Worm (Caenorhabditis elegans) whole organism, L4 larva: Measurements from ENCODE around the gene Y67D8B.5.

Experiments used
- F37D6.2 ChIP-seq: sonication (generic microtip); optimal IDR thresholded peaks from 2 replicates; lab custom pipeline; 2016; ENCODE audit warnings: mild to moderate bottlenecking, missing genetic modification characterization, missing compliant biosample characterization
- T20F7.1 ChIP-seq: fragments of 200-800 bp; sonication (Bioruptor generic); optimal IDR thresholded peaks from 2 replicates; lab custom pipeline; 2018; ENCODE audit warnings: mild to moderate bottlenecking, missing genetic modification characterization, missing compliant biosample characterization
- aha-1 ChIP-seq: fragments of 150-350 bp; peaks from one replicate; lab custom pipeline; 2014; ENCODE audit warnings: missing biosample characterization, missing genetic modification characterization
- aly-2 ChIP-seq: sonication (generic microtip); optimal IDR thresholded peaks from 2 replicates; lab custom pipeline; 2018; ENCODE audit warnings: missing biosample characterization, missing genetic modification characterization
- ceh-28 ChIP-seq: fragments of 150-350 bp; optimal IDR thresholded peaks from 2 replicates; lab custom pipeline; 2014; ENCODE audit warnings: missing biosample characterization, missing genetic modification reagents, missing genetic modification characterization
- ceh-32 ChIP-seq: sonication (generic microtip); optimal IDR thresholded peaks from 2 replicates; lab custom pipeline; 2016; ENCODE audit warnings: mild to moderate bottlenecking, missing genetic modification characterization, missing compliant biosample characterization; ENCODE audit not compliant: poor library complexity
- ceh-62 ChIP-seq: sonication (generic microtip); optimal IDR thresholded peaks from 2 replicates; lab custom pipeline; 2017; ENCODE audit warnings: missing biosample characterization, missing genetic modification characterization
- ces-1 ChIP-seq: fragments of 150-350 bp; sonication (generic microtip); optimal IDR thresholded peaks from 4 replicates; lab custom pipeline; 2014; ENCODE audit warnings: missing biosample characterization, missing genetic modification reagents, missing genetic modification characterization
- daf-16 ChIP-seq, 3 experiments: sonication (generic microtip); optimal IDR thresholded peaks; 2 replicates each; lab custom pipeline; 2016 to 2017; ENCODE audit warnings: missing genetic modification characterization in 3 of 3, missing genetic modification reagents in 3 of 3, mild to moderate bottlenecking in 2 of 3, missing compliant biosample characterization in 2 of 3, missing biosample characterization in 1 of 3, moderate library complexity in 1 of 3
- dmd-6 ChIP-seq: fragments of 200-800 bp; sonication (Bioruptor generic); IDR thresholded peaks from 2 replicates; pipeline ENCODE4 v1.3.6; 2022; ENCODE audit warnings: missing genetic modification reagents, missing genetic modification characterization, missing compliant biosample characterization
- dmd-8 ChIP-seq: fragments of 200-800 bp; sonication (Bioruptor generic); IDR thresholded peaks from 2 replicates; pipeline ENCODE4 v1.3.6; 2022; ENCODE audit warnings: missing genetic modification characterization, missing compliant biosample characterization
- dpl-1 ChIP-seq: fragments of 150-350 bp; optimal IDR thresholded peaks from 2 replicates; lab custom pipeline; 2014; ENCODE audit warnings: missing biosample characterization, missing genetic modification reagents, missing genetic modification characterization
- dve-1 ChIP-seq: sonication (generic microtip); optimal IDR thresholded peaks from 2 replicates; lab custom pipeline; 2017; ENCODE audit warnings: antibody characterized with exemption, mild to moderate bottlenecking, missing genetic modification characterization, missing compliant biosample characterization; ENCODE audit not compliant: insufficient read depth
- egl-27 ChIP-seq: sonication (generic microtip); optimal IDR thresholded peaks from 3 replicates; lab custom pipeline; 2017; ENCODE audit warnings: missing biosample characterization, missing genetic modification reagents, missing genetic modification characterization
- fos-1 ChIP-seq: fragments of 150-350 bp; optimal IDR thresholded peaks from 2 replicates; lab custom pipeline; 2014; ENCODE audit warnings: missing biosample characterization, missing genetic modification characterization
- gei-8 ChIP-seq: fragments of 200-800 bp; sonication (Bioruptor generic); optimal IDR thresholded peaks from 2 replicates; lab custom pipeline; 2018; ENCODE audit warnings: mild to moderate bottlenecking, missing genetic modification characterization, missing compliant biosample characterization
- hif-1 ChIP-seq, 2 experiments: sonication (generic microtip); optimal IDR thresholded peaks; 2 replicates each; lab custom pipeline; 2016 to 2017; ENCODE audit warnings: missing compliant biosample characterization in 2 of 2, missing genetic modification characterization in 2 of 2, missing genetic modification reagents in 2 of 2, missing genotype in 2 of 2, mild to moderate bottlenecking in 1 of 2
- hlh-11 ChIP-seq: fragments of 200-800 bp; sonication (Bioruptor generic); optimal IDR thresholded peaks from 2 replicates; lab custom pipeline; 2018; ENCODE audit warnings: mild to moderate bottlenecking, missing genetic modification characterization, missing compliant biosample characterization
- hlh-30 ChIP-seq: sonication (generic microtip); optimal IDR thresholded peaks from 2 replicates; lab custom pipeline; 2017; ENCODE audit warnings: antibody characterized with exemption, mild to moderate bottlenecking, missing genetic modification characterization, missing compliant biosample characterization; ENCODE audit not compliant: insufficient read depth
- hmg-1.1 ChIP-seq: fragments of 200-800 bp; sonication (Bioruptor generic); IDR thresholded peaks from 2 replicates; pipeline ENCODE4 v1.3.6; 2022; ENCODE audit warnings: missing genetic modification reagents, missing genetic modification characterization, missing compliant biosample characterization
- jun-1 ChIP-seq: fragments of 150-350 bp; optimal IDR thresholded peaks from 2 replicates; lab custom pipeline; 2014; ENCODE audit warnings: missing biosample characterization, missing genetic modification reagents, missing genetic modification characterization
- lin-1 ChIP-seq: fragments of 200-800 bp; sonication (Bioruptor generic); IDR thresholded peaks from 2 replicates; pipeline ENCODE4 v1.3.6; 2022; ENCODE audit warnings: missing genetic modification reagents, missing genetic modification characterization, missing compliant biosample characterization
- lin-13 ChIP-seq: fragments of 150-350 bp; optimal IDR thresholded peaks from 2 replicates; lab custom pipeline; 2014; ENCODE audit warnings: missing biosample characterization, missing genetic modification reagents, missing genetic modification characterization
- lin-38 ChIP-seq: fragments of 200-800 bp; sonication (Bioruptor generic); IDR thresholded peaks from 2 replicates; pipeline ENCODE4 v1.3.6; 2022; ENCODE audit warnings: missing genetic modification reagents, missing genetic modification characterization, missing compliant biosample characterization
- lsy-2 ChIP-seq, 2 experiments: fragments of 150-350 bp in 1 of 2; sonication (generic microtip) in 1 of 2; optimal IDR thresholded peaks; 2 replicates each; lab custom pipeline; 2014 to 2017; ENCODE audit warnings: missing biosample characterization in 2 of 2, missing genetic modification characterization in 2 of 2
- mdl-1 ChIP-seq, 2 experiments: fragments of 150-350 bp in 1 of 2; sonication (generic microtip) in 1 of 2; optimal IDR thresholded peaks; 2 replicates each; lab custom pipeline; 2014 to 2017; ENCODE audit warnings: missing biosample characterization in 2 of 2, missing genetic modification characterization in 2 of 2
- mes-2 ChIP-seq: sonication (generic microtip); optimal IDR thresholded peaks from 2 replicates; lab custom pipeline; 2016; ENCODE audit warnings: missing genotype, mild to moderate bottlenecking, missing genetic modification characterization, missing compliant biosample characterization; ENCODE audit not compliant: poor library complexity, severe bottlenecking
- mxl-2 ChIP-seq: fragments of 200-800 bp; sonication (Bioruptor generic); conservative IDR thresholded peaks from 2 replicates; pipeline ENCODE4 v1.3.6; 2022; ENCODE audit warnings: missing genetic modification reagents, missing genetic modification characterization, missing compliant biosample characterization
- mxl-3 ChIP-seq: fragments of 200-800 bp; sonication (Bioruptor generic); optimal IDR thresholded peaks from 2 replicates; lab custom pipeline; 2018; ENCODE audit warnings: mild to moderate bottlenecking, missing genetic modification characterization, missing compliant biosample characterization
- nhr-10 ChIP-seq: fragments of 150-350 bp; optimal IDR thresholded peaks from 2 replicates; lab custom pipeline; 2014; ENCODE audit warnings: missing biosample characterization, missing genetic modification characterization
- nhr-102 ChIP-seq: sonication (generic microtip); optimal IDR thresholded peaks from 2 replicates; lab custom pipeline; 2016; ENCODE audit warnings: mild to moderate bottlenecking, missing genetic modification characterization, moderate library complexity, missing compliant biosample characterization
- nhr-25 ChIP-seq: sonication (generic microtip); optimal IDR thresholded peaks from 2 replicates; lab custom pipeline; 2017; ENCODE audit warnings: missing genetic modification characterization, mild to moderate bottlenecking, missing compliant biosample characterization, antibody characterized with exemption, moderate library complexity, borderline replicate concordance; ENCODE audit not compliant: insufficient read depth
- nhr-28 ChIP-seq: fragments of 150-350 bp; optimal IDR thresholded peaks from 2 replicates; lab custom pipeline; 2014; ENCODE audit warnings: missing biosample characterization, missing genetic modification characterization
- nhr-41 ChIP-seq: fragments of 200-800 bp; sonication (Bioruptor generic); IDR thresholded peaks from 2 replicates; pipeline ENCODE4 v1.3.6; 2022; ENCODE audit warnings: missing genetic modification reagents, missing genetic modification characterization, missing compliant biosample characterization
- nhr-48 ChIP-seq: sonication (generic microtip); optimal IDR thresholded peaks from 2 replicates; lab custom pipeline; 2016; ENCODE audit warnings: mild to moderate bottlenecking, missing genetic modification characterization, missing compliant biosample characterization
- nhr-6 ChIP-seq: fragments of 150-350 bp; optimal IDR thresholded peaks from 2 replicates; lab custom pipeline; 2014; ENCODE audit warnings: missing biosample characterization, missing genetic modification characterization
- nhr-77 ChIP-seq: fragments of 150-350 bp; optimal IDR thresholded peaks from 2 replicates; lab custom pipeline; 2014; ENCODE audit warnings: missing biosample characterization, missing genetic modification characterization
- pha-4 ChIP-seq, 2 experiments: fragments of 150-350 bp in 1 of 2; fragments of 200-800 bp in 1 of 2; sonication (Bioruptor generic) in 1 of 2; IDR thresholded peaks in 1 of 2; optimal IDR thresholded peaks in 1 of 2; 2 replicates each; pipeline versions ENCODE4 v1.3.6 to Lab custom; 2014 to 2022; ENCODE audit warnings: missing genetic modification characterization in 2 of 2, missing genetic modification reagents in 2 of 2, missing biosample characterization in 1 of 2, missing compliant biosample characterization in 1 of 2
- php-3 ChIP-seq: fragments of 200-800 bp; sonication (Bioruptor generic); IDR thresholded peaks from 2 replicates; pipeline ENCODE4 v1.3.6; 2022; ENCODE audit warnings: missing genetic modification reagents, missing genetic modification characterization, missing compliant biosample characterization
- pqm-1 ChIP-seq: sonication (generic microtip); optimal IDR thresholded peaks from 2 replicates; lab custom pipeline; 2017; ENCODE audit warnings: missing biosample characterization, missing genetic modification characterization
- rbr-2 ChIP-seq: sonication (generic microtip); optimal IDR thresholded peaks from 2 replicates; lab custom pipeline; 2016; ENCODE audit warnings: missing genotype, missing genetic modification characterization, missing compliant biosample characterization
- set-16 ChIP-seq: fragments of 200-800 bp; sonication (Bioruptor generic); IDR thresholded peaks from 2 replicates; pipeline ENCODE4 v1.3.6; 2022; ENCODE audit warnings: missing genetic modification reagents, missing genetic modification characterization, missing compliant biosample characterization
- spr-1 ChIP-seq: sonication (generic microtip); optimal IDR thresholded peaks from 2 replicates; lab custom pipeline; 2016; ENCODE audit warnings: mild to moderate bottlenecking, missing genetic modification characterization, missing compliant biosample characterization
- tra-1 ChIP-seq: fragments of 200-800 bp; sonication (Bioruptor generic); IDR thresholded peaks from 2 replicates; pipeline ENCODE4 v1.3.6; 2022; ENCODE audit warnings: missing genetic modification reagents, missing genetic modification characterization, missing compliant biosample characterization
- unc-130 ChIP-seq: sonication (generic microtip); optimal IDR thresholded peaks from 2 replicates; lab custom pipeline; 2016; ENCODE audit warnings: missing genetic modification reagents, missing genetic modification characterization, missing compliant biosample characterization
- unc-62 ChIP-seq, 3 experiments: fragments of 150-350 bp in 1 of 3; sonication (generic microtip); optimal IDR thresholded peaks in 2 of 3; peaks in 1 of 3; 1 replicate in 1 of 3; 2 replicates in 2 of 3; lab custom pipeline; 2014 to 2017; ENCODE audit warnings: missing biosample characterization in 3 of 3, missing genetic modification characterization in 3 of 3, missing genetic modification reagents in 3 of 3, missing genotype in 1 of 3
- zip-2 ChIP-seq: fragments of 150-350 bp; optimal IDR thresholded peaks from 2 replicates; lab custom pipeline; 2014; ENCODE audit warnings: missing biosample characterization, missing genetic modification characterization

Y67D8B.5 gene

DNA sequence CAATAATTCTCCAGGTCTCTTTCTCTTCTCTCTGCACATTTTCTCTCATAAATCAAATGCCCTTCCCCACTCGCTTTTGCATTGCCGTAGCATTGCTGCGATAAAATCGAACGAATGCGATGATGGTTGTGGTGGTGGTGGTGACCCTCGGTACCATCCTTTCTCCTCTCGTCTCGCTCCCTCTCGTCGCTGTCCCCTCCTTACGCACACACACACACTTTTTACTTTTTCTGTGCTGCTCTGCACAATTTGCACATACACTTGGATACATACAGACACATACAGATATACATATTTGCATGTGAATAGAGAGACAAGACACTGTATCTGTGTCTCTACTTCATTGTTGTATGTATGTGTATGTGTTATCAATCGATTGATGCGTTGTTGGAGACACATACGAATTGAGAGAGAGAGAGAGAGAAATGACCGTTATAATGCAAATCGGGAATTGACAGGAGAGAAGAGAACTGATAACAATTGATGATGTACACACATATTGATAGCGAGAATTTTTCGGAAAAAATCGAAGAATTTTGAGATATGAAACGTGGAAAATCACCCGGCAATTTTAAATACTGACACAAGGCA is 25.5 kb downstream of the Y67D8B.5 start:
- TF ChIP-seq spr-1, result peak; percentile 37
- peak; percentile 97 for TF ChIP-seq pqm-1
- peak; percentile 77 for TF ChIP-seq nhr-77 (tag; lab: Kevin White, UChicago)
- peak; percentile 38; the same call in 1 of the 2 replicates for TF ChIP-seq lin-1 (GFP tag; lab: Robert Waterston, UW)
- peak in 1 of 2 experiments; percentile 76 for TF ChIP-seq lsy-2 (tag; optimal IDR thresholded peaks at IDR 0.05; lab: Kevin White, UChicago)
- TF ChIP-seq zip-2 (tag; lab: Kevin White, UChicago), result no peak
- peak; percentile 40 for TF ChIP-seq lin-13 (GFP tag; lab: Kevin White, UChicago)
- TF ChIP-seq aha-1 (tag; lab: Kevin White, UChicago), result peak; percentile 72
- TF ChIP-seq egl-27, result no peak
- no peak for TF ChIP-seq unc-130
- TF ChIP-seq hlh-11 (tag; lab: Kevin White, UChicago), result peak; percentile 96
- TF ChIP-seq set-16 (GFP tag; lab: Robert Waterston, UW), result 0 out of 2 replicates have a peak, but pooled peaks have one; percentile 5
- TF ChIP-seq lin-38 (GFP tag; lab: Robert Waterston, UW), result peak; percentile 40
- TF ChIP-seq hlh-30 (tag; lab: Kevin White, UChicago), result peak; percentile 75
- no peak for TF ChIP-seq nhr-41 (GFP tag; lab: Robert Waterston, UW)
- TF ChIP-seq gei-8, result peak; percentile 55
- peak; percentile 5 for TF ChIP-seq nhr-25 (tag; lab: Kevin White, UChicago)
- TF ChIP-seq pha-4 (GFP tag; IDR thresholded peaks at IDR 0.05; lab: Robert Waterston, UW), result no peak; the same call in 1 of the 2 replicates
- peak; percentile 84 for TF ChIP-seq pha-4 (tag; optimal IDR thresholded peaks at IDR 0.05; lab: Kevin White, UChicago)
- peak; percentile 94 for TF ChIP-seq nhr-6
- TF ChIP-seq fos-1 (tag; lab: Kevin White, UChicago), result no peak
- TF ChIP-seq unc-62 (GFP tag; optimal IDR thresholded peaks at IDR 0.05 in 1 of 2; lab: Kevin White, UChicago), result peak; percentile 30 to 99
- no peak for TF ChIP-seq unc-62 (tag; optimal IDR thresholded peaks at IDR 0.05; lab: Kevin White, UChicago)
- peak; percentile 5 for TF ChIP-seq nhr-10
- TF ChIP-seq rbr-2, result peak; percentile 55
- TF ChIP-seq tra-1 (GFP tag; lab: Robert Waterston, UW), result 0 out of 2 replicates have a peak, but pooled peaks have one; percentile 28
- no peak for TF ChIP-seq ces-1 (GFP tag; lab: Kevin White, UChicago)
- TF ChIP-seq hmg-1.1 (GFP tag; lab: Robert Waterston, UW), result 0 out of 2 replicates have a peak, but pooled peaks have one; percentile 40
- TF ChIP-seq mxl-2 (GFP tag; lab: Robert Waterston, UW), result 0 out of 2 replicates have a peak, but pooled peaks have one; percentile 55
- TF ChIP-seq daf-16 (GFP tag; optimal IDR thresholded peaks at IDR 0.05; lab: Kevin White, UChicago), result peak in 1 of 2 experiments; percentile 62
- TF ChIP-seq daf-16 (tag; optimal IDR thresholded peaks at IDR 0.05; lab: Kevin White, UChicago), result peak; percentile 92
- TF ChIP-seq nhr-48 (tag; lab: Kevin White, UChicago), result peak; percentile 72
- peak in 1 of 2 experiments; percentile 47 for TF ChIP-seq hif-1 (tag; optimal IDR thresholded peaks at IDR 0.05; lab: Kevin White, UChicago)
- TF ChIP-seq ceh-32 (tag; lab: Kevin White, UChicago), result no peak
- TF ChIP-seq ceh-62 (tag; lab: Kevin White, UChicago), result no peak
- TF ChIP-seq nhr-28 (tag; lab: Kevin White, UChicago), result peak; percentile 99
- TF ChIP-seq dpl-1, result peak; percentile 39
- TF ChIP-seq dmd-8 (GFP tag; lab: Robert Waterston, UW), result no peak
- peak; percentile 57 for TF ChIP-seq jun-1 (tag; lab: Kevin White, UChicago)
- no peak for TF ChIP-seq aly-2 (tag; lab: Kevin White, UChicago)
- peak; percentile 97 for TF ChIP-seq dve-1 (tag; lab: Kevin White, UChicago)
- TF ChIP-seq T20F7.1 (GFP tag; lab: Kevin White, UChicago), result no peak
- peak in 1 of 2 experiments; percentile 81 for TF ChIP-seq mdl-1 (tag; optimal IDR thresholded peaks at IDR 0.05; lab: Kevin White, UChicago)
- TF ChIP-seq nhr-102 (tag; lab: Kevin White, UChicago), result peak; percentile 67
- no peak for TF ChIP-seq F37D6.2 (tag; lab: Kevin White, UChicago)
- peak; percentile 89 for TF ChIP-seq dmd-6 (GFP tag; lab: Robert Waterston, UW)
- TF ChIP-seq php-3, result peak; percentile 35; the same call in 1 of the 2 replicates
- peak; percentile 55 for TF ChIP-seq ceh-28 (tag; lab: Kevin White, UChicago)
- peak; percentile 69 for TF ChIP-seq mxl-3 (GFP tag; lab: Kevin White, UChicago)
- peak; percentile 60 for TF ChIP-seq mes-2
